Worm (Caenorhabditis elegans) whole organism, young adult: ENCODE data around the gene ZK809.9.

Experiments
- ama-1 ChIP-seq, 3 experiments: fragments of 150-350 bp in 1 of 3; sonication (generic microtip) in 2 of 3; optimal IDR thresholded peaks; 2 replicates each; lab custom pipeline; 2014 to 2018; ENCODE audit warnings: missing biosample characterization in 2 of 3, missing genetic modification characterization in 2 of 3, missing genetic modification reagents in 2 of 3
- attf-5 ChIP-seq: fragments of 200-800 bp; sonication (Bioruptor generic); optimal IDR thresholded peaks from 2 replicates; lab custom pipeline; 2018; ENCODE audit warnings: mild to moderate bottlenecking, missing genetic modification characterization, missing compliant biosample characterization
- cebp-1 ChIP-seq, 2 experiments: fragments of 200-800 bp in 1 of 2; sonication (Bioruptor generic) in 1 of 2; sonication (generic microtip) in 1 of 2; IDR thresholded peaks in 1 of 2; optimal IDR thresholded peaks in 1 of 2; 2 replicates each; pipeline versions ENCODE4 v1.3.6 to Lab custom; 2017 to 2022; ENCODE audit warnings: missing compliant biosample characterization in 2 of 2, missing genetic modification characterization in 2 of 2, mild to moderate bottlenecking in 1 of 2, missing genetic modification reagents in 1 of 2, moderate library complexity in 1 of 2
- ceh-58 ChIP-seq: fragments of 200-800 bp; sonication (Bioruptor generic); IDR thresholded peaks from 2 replicates; pipeline ENCODE4 v1.3.6; 2022; ENCODE audit warnings: missing genetic modification characterization, missing compliant biosample characterization
- ekl-4 ChIP-seq: fragments of 200-800 bp; sonication (Bioruptor generic); IDR thresholded peaks from 2 replicates; pipeline ENCODE4 v1.3.6; 2022; ENCODE audit warnings: missing genetic modification reagents, missing genetic modification characterization, missing compliant biosample characterization
- mes-4 ChIP-seq: sonication (generic microtip); optimal IDR thresholded peaks from 2 replicates; lab custom pipeline; 2016; ENCODE audit warnings: missing genotype, missing genetic modification characterization, missing compliant biosample characterization
- snpc-1.1 ChIP-seq: sonication (generic microtip); optimal IDR thresholded peaks from 2 replicates; lab custom pipeline; 2017; ENCODE audit warnings: missing genetic modification characterization, mild to moderate bottlenecking, missing compliant biosample characterization, antibody characterized with exemption, moderate library complexity, missing genotype, missing genetic modification reagents; ENCODE audit not compliant: insufficient read depth
- unc-62 ChIP-seq: fragments of 150-350 bp; optimal IDR thresholded peaks from 2 replicates; lab custom pipeline; 2014; ENCODE audit warnings: missing biosample characterization, missing genetic modification reagents, missing genetic modification characterization
- ztf-18 ChIP-seq: sonication (generic microtip); optimal IDR thresholded peaks from 2 replicates; lab custom pipeline; 2016; ENCODE audit warnings: missing genotype, mild to moderate bottlenecking, missing genetic modification characterization, missing compliant biosample characterization
- ztf-3 ChIP-seq: fragments of 200-800 bp; sonication (Bioruptor generic); optimal IDR thresholded peaks from 2 replicates; lab custom pipeline; 2018; ENCODE audit warnings: mild to moderate bottlenecking, missing genetic modification characterization, missing compliant biosample characterization

DNA sequence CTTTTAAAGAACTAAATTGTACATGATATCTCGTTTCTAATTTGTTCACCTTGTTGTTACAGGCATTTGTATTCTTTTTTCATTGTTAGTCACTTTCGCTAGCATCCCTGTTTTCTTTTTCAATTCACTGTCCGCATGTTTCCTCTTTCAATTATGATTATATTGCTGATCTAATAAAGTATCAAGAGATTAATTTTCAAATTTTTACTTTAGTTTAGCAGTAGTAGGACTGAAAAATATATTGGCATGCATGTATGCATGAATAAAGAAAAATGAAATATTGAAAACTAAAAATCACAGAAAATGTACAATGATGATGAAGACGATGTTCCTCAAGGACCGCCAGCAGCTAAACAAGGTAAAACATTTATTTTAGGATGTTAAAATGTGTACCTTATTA is 27.1 kb upstream of the ZK809.9 start, which contains the start of gene rbm-17:
- TF ChIP-seq ztf-18 (tag; lab: Kevin White, UChicago) (no peak), ztf-3 (GFP tag; lab: Kevin White, UChicago) (no peak), snpc-1.1 (tag; lab: Kevin White, UChicago) (no peak), ekl-4 (GFP tag; lab: Robert Waterston, UW) (no peak), mes-4 (tag; lab: Kevin White, UChicago) (no peak), attf-5 (GFP tag; lab: Kevin White, UChicago) (no peak), cebp-1 (GFP tag; IDR thresholded peaks at IDR 0.05; lab: Robert Waterston, UW) (no peak), cebp-1 (tag; optimal IDR thresholded peaks at IDR 0.05; lab: Kevin White, UChicago) (peak; percentile 17), ama-1 (optimal IDR thresholded peaks at IDR 0.05; lab: Kevin White, UChicago) (peak; percentile 36), ama-1 (GFP tag; optimal IDR thresholded peaks at IDR 0.05; lab: Kevin White, UChicago) (no peak), ceh-58 (GFP tag; lab: Robert Waterston, UW) (no peak), unc-62 (no peak)
